Worm (Caenorhabditis elegans) whole organism, young adult: ENCODE data around the gene Y40C5A.4.

ENCODE experiments used
- ama-1 ChIP-seq, 3 experiments: fragments of 150-350 bp in 1 of 3; sonication (generic microtip) in 2 of 3; optimal IDR thresholded peaks; 2 replicates each; lab custom pipeline; 2014 to 2018; ENCODE audit warnings: missing biosample characterization in 2 of 3, missing genetic modification characterization in 2 of 3, missing genetic modification reagents in 2 of 3
- efl-1 ChIP-seq: fragments of 150-350 bp; optimal IDR thresholded peaks from 2 replicates; lab custom pipeline; 2014; ENCODE audit warnings: missing biosample characterization, missing genetic modification reagents, missing genetic modification characterization
- nfya-1 ChIP-seq: sonication (generic microtip); optimal IDR thresholded peaks from 2 replicates; lab custom pipeline; 2017; ENCODE audit warnings: antibody characterized with exemption, missing compliant biosample characterization, missing genetic modification characterization, borderline replicate concordance; ENCODE audit not compliant: insufficient read depth

- TF ChIP-seq efl-1 (GFP tag; lab: Kevin White, UChicago): no peak
- TF ChIP-seq ama-1 (optimal IDR thresholded peaks at IDR 0.05; lab: Kevin White, UChicago): no peak
- no peak for TF ChIP-seq ama-1 (GFP tag; optimal IDR thresholded peaks at IDR 0.05; lab: Kevin White, UChicago)
- no peak for TF ChIP-seq nfya-1 (tag; lab: Kevin White, UChicago)
Measured at ce11 chrIV:7386835-7387551, 22.1 kb upstream of the Y40C5A.4 start.
